Worm (Caenorhabditis elegans) whole organism, L1 larva: ENCODE measurements around the gene ZK355.2.
A peak's percentile ranks its signal among the peaks of the same experiment; 100 is the strongest.

Source experiments
- F16B12.6 ChIP-seq: fragments of 150-350 bp; optimal IDR thresholded peaks from 2 replicates; lab custom pipeline; 2014; ENCODE audit warnings: missing biosample characterization, missing genetic modification characterization
- aly-2 ChIP-seq: fragments of 150-350 bp; optimal IDR thresholded peaks from 2 replicates; lab custom pipeline; 2014; ENCODE audit warnings: missing biosample characterization, missing genetic modification characterization
- ama-1 ChIP-seq: fragments of 150-350 bp; optimal IDR thresholded peaks from 2 replicates; lab custom pipeline; 2014
- ceh-8 ChIP-seq: fragments of 200-800 bp; sonication (Bioruptor generic); optimal IDR thresholded peaks from 2 replicates; lab custom pipeline; 2018; ENCODE audit warnings: mild to moderate bottlenecking, missing genetic modification characterization, moderate library complexity, missing compliant biosample characterization
- ceh-82 ChIP-seq, 3 experiments: fragments of 150-350 bp in 1 of 3; sonication (generic microtip) in 2 of 3; optimal IDR thresholded peaks; 2 replicates each; lab custom pipeline; 2014 to 2017; ENCODE audit warnings: missing biosample characterization in 3 of 3, missing genetic modification characterization in 3 of 3
- ces-1 ChIP-seq: fragments of 150-350 bp; optimal IDR thresholded peaks from 2 replicates; lab custom pipeline; 2014; ENCODE audit warnings: missing biosample characterization, missing genetic modification reagents, missing genetic modification characterization
- dsc-1 ChIP-seq: sonication (generic microtip); optimal IDR thresholded peaks from 2 replicates; lab custom pipeline; 2016; ENCODE audit warnings: mild to moderate bottlenecking, missing genetic modification characterization, missing compliant biosample characterization
- efl-1 ChIP-seq, 4 experiments: fragments of 150-350 bp; optimal IDR thresholded peaks in 3 of 4; peaks in 1 of 4; 1 replicate in 1 of 4; 2 replicates in 3 of 4; lab custom pipeline; 2014; ENCODE audit warnings: missing biosample characterization in 2 of 4, missing genetic modification characterization in 2 of 4, missing genetic modification reagents in 2 of 4
- ets-5 ChIP-seq: fragments of 200-800 bp; sonication (Bioruptor generic); IDR thresholded peaks from 2 replicates; pipeline ENCODE4 v1.3.6; 2022; ENCODE audit warnings: missing genetic modification characterization, missing compliant biosample characterization
- fkh-10 ChIP-seq: sonication (generic microtip); optimal IDR thresholded peaks from 2 replicates; lab custom pipeline; 2017; ENCODE audit warnings: missing biosample characterization, missing genetic modification reagents, missing genetic modification characterization
- fkh-4 ChIP-seq: sonication (generic microtip); optimal IDR thresholded peaks from 2 replicates; lab custom pipeline; 2016; ENCODE audit warnings: missing compliant biosample characterization, missing genetic modification characterization, borderline replicate concordance
- fkh-8 ChIP-seq: sonication (generic microtip); optimal IDR thresholded peaks from 2 replicates; lab custom pipeline; 2016; ENCODE audit warnings: mild to moderate bottlenecking, missing genetic modification characterization, missing compliant biosample characterization
- hlh-17 ChIP-seq: fragments of 200-800 bp; sonication (Bioruptor generic); optimal IDR thresholded peaks from 2 replicates; lab custom pipeline; 2018; ENCODE audit warnings: missing genetic modification characterization, mild to moderate bottlenecking, missing compliant biosample characterization, moderate library complexity, borderline replicate concordance
- hlh-4 ChIP-seq: sonication (generic microtip); optimal IDR thresholded peaks from 2 replicates; lab custom pipeline; 2016; ENCODE audit warnings: mild to moderate bottlenecking, missing genetic modification characterization, missing compliant biosample characterization
- hpl-2 ChIP-seq: fragments of 150-350 bp; optimal IDR thresholded peaks from 2 replicates; lab custom pipeline; 2014; ENCODE audit warnings: missing biosample characterization, missing genetic modification reagents, missing genetic modification characterization
- isw-1 ChIP-seq: fragments of 200-800 bp; sonication (Bioruptor generic); IDR thresholded peaks from 2 replicates; pipeline ENCODE4 v1.3.6; 2022; ENCODE audit warnings: missing genetic modification characterization, missing compliant biosample characterization
- lin-13 ChIP-seq: fragments of 150-350 bp; optimal IDR thresholded peaks from 2 replicates; lab custom pipeline; 2014; ENCODE audit warnings: missing biosample characterization, missing genetic modification reagents, missing genetic modification characterization
- lin-14 ChIP-seq: fragments of 200-800 bp; sonication (Bioruptor generic); optimal IDR thresholded peaks from 2 replicates; lab custom pipeline; 2018; ENCODE audit warnings: mild to moderate bottlenecking, missing genetic modification characterization, moderate library complexity, missing compliant biosample characterization
- lin-15B ChIP-seq: fragments of 150-350 bp; sonication (generic microtip); optimal IDR thresholded peaks from 3 replicates; lab custom pipeline; 2014; ENCODE audit warnings: missing biosample characterization, missing genetic modification characterization
- lin-35 ChIP-seq, 2 experiments: fragments of 150-350 bp; optimal IDR thresholded peaks; 2 replicates each; lab custom pipeline; 2014; ENCODE audit warnings: missing biosample characterization in 2 of 2, missing genetic modification characterization in 2 of 2, missing genetic modification reagents in 2 of 2
- lsy-2 ChIP-seq, 2 experiments: fragments of 150-350 bp; optimal IDR thresholded peaks; 2 replicates each; lab custom pipeline; 2014; ENCODE audit warnings: missing biosample characterization in 2 of 2, missing genetic modification characterization in 2 of 2
- mab-9 ChIP-seq: fragments of 200-800 bp; sonication (Bioruptor generic); IDR thresholded peaks from 2 replicates; pipeline ENCODE4 v1.3.6; 2022; ENCODE audit warnings: missing genetic modification reagents, missing genetic modification characterization, missing compliant biosample characterization
- mdl-1 ChIP-seq, 2 experiments: fragments of 150-350 bp; optimal IDR thresholded peaks; 2 replicates each; lab custom pipeline; 2014 to 2017; ENCODE audit warnings: missing biosample characterization in 2 of 2, missing genetic modification characterization in 2 of 2, inconsistent platforms in 1 of 2
- mef-2 ChIP-seq: fragments of 150-350 bp; optimal IDR thresholded peaks from 2 replicates; lab custom pipeline; 2014; ENCODE audit warnings: missing biosample characterization, missing genetic modification characterization
- mep-1 ChIP-seq: fragments of 150-350 bp; optimal IDR thresholded peaks from 2 replicates; lab custom pipeline; 2014; ENCODE audit warnings: missing biosample characterization, missing genetic modification characterization
- nhr-20 ChIP-seq: sonication (generic microtip); optimal IDR thresholded peaks from 2 replicates; lab custom pipeline; 2016; ENCODE audit warnings: mild to moderate bottlenecking, missing genetic modification characterization, missing compliant biosample characterization
- nhr-47 ChIP-seq: sonication (generic microtip); optimal IDR thresholded peaks from 2 replicates; lab custom pipeline; 2016; ENCODE audit warnings: mild to moderate bottlenecking, missing genetic modification characterization, moderate library complexity, missing compliant biosample characterization
- nhr-76 ChIP-seq: sonication (generic microtip); optimal IDR thresholded peaks from 2 replicates; lab custom pipeline; 2017; ENCODE audit warnings: missing biosample characterization, missing genetic modification characterization
- nhr-90 ChIP-seq: sonication (generic microtip); optimal IDR thresholded peaks from 2 replicates; lab custom pipeline; 2016; ENCODE audit warnings: mild to moderate bottlenecking, missing genetic modification characterization, missing compliant biosample characterization; ENCODE audit not compliant: poor library complexity
- pag-3 ChIP-seq: sonication (generic microtip); optimal IDR thresholded peaks from 2 replicates; lab custom pipeline; 2017; ENCODE audit warnings: missing genetic modification characterization, mild to moderate bottlenecking, missing compliant biosample characterization, antibody characterized with exemption, borderline replicate concordance; ENCODE audit not compliant: insufficient read depth
- pax-3 ChIP-seq: fragments of 200-800 bp; sonication (Bioruptor generic); optimal IDR thresholded peaks from 2 replicates; lab custom pipeline; 2018; ENCODE audit warnings: mild to moderate bottlenecking, missing genetic modification characterization, moderate library complexity, missing compliant biosample characterization
- rnt-1 ChIP-seq: sonication (generic microtip); optimal IDR thresholded peaks from 2 replicates; lab custom pipeline; 2016; ENCODE audit warnings: mild to moderate bottlenecking, missing genetic modification characterization, moderate library complexity, missing compliant biosample characterization
- snu-23 ChIP-seq: sonication (generic microtip); optimal IDR thresholded peaks from 2 replicates; lab custom pipeline; 2016; ENCODE audit warnings: missing genetic modification characterization, missing compliant biosample characterization
- swsn-7 ChIP-seq: sonication (generic microtip); optimal IDR thresholded peaks from 2 replicates; lab custom pipeline; 2016; ENCODE audit warnings: missing genetic modification characterization, missing compliant biosample characterization
- tbx-2 ChIP-seq: sonication (generic microtip); optimal IDR thresholded peaks from 2 replicates; lab custom pipeline; 2016; ENCODE audit warnings: missing genetic modification characterization, missing compliant biosample characterization
- tlp-1 ChIP-seq: fragments of 150-350 bp; optimal IDR thresholded peaks from 2 replicates; lab custom pipeline; 2014; ENCODE audit warnings: missing biosample characterization, missing genetic modification characterization
- unc-86 ChIP-seq: sonication (generic microtip); optimal IDR thresholded peaks from 2 replicates; lab custom pipeline; 2016; ENCODE audit warnings: missing genetic modification characterization, missing compliant biosample characterization
- xbp-1 ChIP-seq: sonication (generic microtip); optimal IDR thresholded peaks from 2 replicates; lab custom pipeline; 2016; ENCODE audit warnings: missing genetic modification characterization, missing compliant biosample characterization
- zag-1 ChIP-seq: fragments of 150-350 bp; optimal IDR thresholded peaks from 2 replicates; lab custom pipeline; 2014; ENCODE audit warnings: missing biosample characterization, missing genetic modification characterization
- zip-4 ChIP-seq: fragments of 200-800 bp; sonication (Bioruptor generic); optimal IDR thresholded peaks from 2 replicates; lab custom pipeline; 2018; ENCODE audit warnings: mild to moderate bottlenecking, missing genetic modification characterization, moderate library complexity, missing compliant biosample characterization

The ZK355.2 gene

DNA sequence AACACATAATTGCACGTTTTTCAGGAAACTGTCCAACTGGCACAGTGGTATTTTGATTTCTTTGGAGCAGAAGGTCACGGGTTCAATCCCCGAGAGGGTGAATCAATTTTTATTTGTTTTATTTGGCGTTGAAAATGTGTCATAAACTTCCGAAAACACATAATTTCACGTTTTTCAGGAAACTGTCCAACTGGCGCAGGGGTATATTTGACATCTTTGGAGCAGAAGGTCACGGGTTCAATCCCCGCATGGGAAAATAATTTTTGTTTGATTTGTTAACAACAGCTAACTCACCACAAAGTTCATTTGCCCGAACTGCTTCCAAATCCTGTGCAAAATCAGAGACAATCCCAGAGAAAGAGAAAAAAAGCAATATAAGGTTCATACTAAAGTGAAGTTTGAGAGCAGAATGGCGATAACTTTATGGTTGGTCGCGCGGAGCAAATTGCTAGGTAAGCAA, 32.0 kb downstream of the ZK355.2 start, which contains the start of gene irld-48:
Gene irld-48, plus strand, starts transcription at position 410 of the 460 bp plus-strand sequence.
- TF ChIP-seq pax-3 (tag; lab: Kevin White, UChicago), result no peak
- TF ChIP-seq ceh-82 (tag; optimal IDR thresholded peaks at IDR 0.05; lab: Kevin White, UChicago), result no peak
- TF ChIP-seq ama-1 (lab: Kevin White, UChicago), result no peak
- no peak for TF ChIP-seq hlh-4 (tag; lab: Kevin White, UChicago)
- TF ChIP-seq isw-1, result no peak
- TF ChIP-seq ets-5 (GFP tag; lab: Robert Waterston, UW), result no peak

DNA sequence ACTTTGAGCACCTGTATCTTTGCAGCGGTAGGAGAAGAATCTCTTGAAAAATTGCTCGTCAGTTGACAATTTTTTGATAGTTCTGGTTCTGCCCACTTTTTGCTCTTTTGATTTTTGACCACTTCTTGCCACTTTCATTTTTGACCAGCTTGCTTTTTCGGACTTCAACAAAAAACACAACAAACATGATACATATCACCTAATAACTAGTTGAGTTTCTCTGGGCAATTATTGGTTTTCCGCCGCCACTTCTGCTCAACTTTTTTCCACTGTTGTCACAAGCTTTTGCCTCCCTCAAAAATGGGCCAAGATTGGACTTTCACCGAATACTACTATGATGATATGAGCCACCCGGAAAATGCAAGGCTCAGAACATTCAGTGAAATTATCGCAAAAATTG, 34.6 kb downstream of the ZK355.2 start, which contains the start of gene srw-60:
Gene srw-60, plus strand, starts transcription at position 301 of the 400 bp plus-strand sequence.
- no peak for TF ChIP-seq hlh-17 (GFP tag; lab: Kevin White, UChicago)
- TF ChIP-seq dsc-1 (tag; lab: Kevin White, UChicago), result no peak
- no peak for TF ChIP-seq F16B12.6
- TF ChIP-seq snu-23 (GFP tag; lab: Kevin White, UChicago), result no peak
- TF ChIP-seq nhr-20, result no peak
- no peak for TF ChIP-seq mep-1
- TF ChIP-seq hpl-2, result no peak
- TF ChIP-seq nhr-47 (tag; lab: Kevin White, UChicago), result no peak
- no peak for TF ChIP-seq lin-15B
- no peak for TF ChIP-seq mef-2 (tag; lab: Kevin White, UChicago)
- TF ChIP-seq zag-1, result no peak
- TF ChIP-seq fkh-4 (tag; lab: Kevin White, UChicago), result no peak
- TF ChIP-seq aly-2 (tag; lab: Kevin White, UChicago), result no peak
- TF ChIP-seq zip-4 (GFP tag; lab: Kevin White, UChicago), result no peak
- TF ChIP-seq, all 84 proteins: peak for 0

DNA sequence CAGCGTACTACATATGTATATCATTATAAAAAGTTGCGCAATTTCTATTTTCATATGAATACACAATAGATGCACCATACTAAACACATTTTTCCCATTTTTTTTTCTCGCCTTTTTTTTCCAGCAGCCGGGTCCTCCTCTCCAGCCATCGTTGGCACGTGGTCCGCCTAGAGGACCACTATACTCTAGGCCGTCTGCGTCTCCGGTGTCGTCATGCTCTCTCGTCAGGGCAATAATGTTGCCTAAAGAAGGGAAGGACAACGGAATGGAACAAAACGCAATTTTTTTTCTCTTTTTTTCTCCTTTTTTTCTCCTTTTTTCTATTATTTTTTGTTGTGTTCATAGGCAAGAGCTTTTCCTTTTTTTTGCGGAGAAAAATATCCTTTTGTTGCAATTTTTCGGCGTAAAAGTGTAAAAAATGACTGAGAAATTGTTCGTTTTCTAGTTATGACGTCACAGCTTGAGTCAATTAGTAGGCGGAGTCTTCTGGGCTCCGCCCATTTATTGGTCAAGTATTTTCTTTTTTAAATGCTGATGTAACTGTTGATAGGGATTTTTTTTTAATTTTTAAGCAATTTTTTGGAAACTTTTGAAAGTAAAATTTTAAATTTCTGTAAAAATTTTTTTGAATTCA, 38.9 kb downstream of the ZK355.2 start:
- no peak for TF ChIP-seq zip-4 (GFP tag; lab: Kevin White, UChicago)
- no peak for TF ChIP-seq tlp-1 (tag; lab: Kevin White, UChicago)
- TF ChIP-seq xbp-1, result no peak
- TF ChIP-seq ces-1 (GFP tag; lab: Kevin White, UChicago), result peak; percentile 6
- TF ChIP-seq pag-3 (tag; lab: Kevin White, UChicago), result no peak
- peak; percentile 38 for TF ChIP-seq tbx-2 (tag; lab: Kevin White, UChicago)
- peak; percentile 53 for TF ChIP-seq swsn-7
- TF ChIP-seq efl-1 (optimal IDR thresholded peaks at IDR 0.05; lab: Kevin White, UChicago), result peak; percentile 32 to 38
- TF ChIP-seq efl-1 (GFP tag; optimal IDR thresholded peaks at IDR 0.05 in 1 of 2; lab: Kevin White, UChicago), result no peak
- peak in 1 of 2 experiments; percentile 31 for TF ChIP-seq lin-35 (GFP tag; optimal IDR thresholded peaks at IDR 0.05; lab: Kevin White, UChicago)
- TF ChIP-seq unc-86 (tag; lab: Kevin White, UChicago), result peak; percentile 69
- TF ChIP-seq fkh-10, result peak; percentile 85
- peak; percentile 40; the same call in 1 of the 2 replicates for TF ChIP-seq isw-1
- TF ChIP-seq ets-5 (GFP tag; lab: Robert Waterston, UW), result no peak
- TF ChIP-seq lsy-2 (tag; optimal IDR thresholded peaks at IDR 0.05; lab: Kevin White, UChicago), result peak in 1 of 2 experiments; percentile 28
- TF ChIP-seq nhr-76 (tag; lab: Kevin White, UChicago), result no peak
- TF ChIP-seq rnt-1 (tag; lab: Kevin White, UChicago), result no peak
- no peak for TF ChIP-seq lin-13
- TF ChIP-seq nhr-47 (tag; lab: Kevin White, UChicago), result no peak
- peak; percentile 71 for TF ChIP-seq nhr-20
- peak; percentile 29 for TF ChIP-seq fkh-8 (tag; lab: Kevin White, UChicago)
- peak; percentile 51 to 63 for TF ChIP-seq mdl-1 (tag; optimal IDR thresholded peaks at IDR 0.05; lab: Kevin White, UChicago)
- peak; percentile 3 to 66 (median 16) for TF ChIP-seq ceh-82 (tag; optimal IDR thresholded peaks at IDR 0.05; lab: Kevin White, UChicago)
- no peak for TF ChIP-seq aly-2 (tag; lab: Kevin White, UChicago)
- no peak for TF ChIP-seq pax-3 (tag; lab: Kevin White, UChicago)
- no peak for TF ChIP-seq hlh-17 (GFP tag; lab: Kevin White, UChicago)
- TF ChIP-seq nhr-90 (tag; lab: Kevin White, UChicago), result no peak
- 0 out of 2 replicates have a peak, but pooled peaks have one; percentile 32 for TF ChIP-seq mab-9 (GFP tag; lab: Robert Waterston, UW)
- TF ChIP-seq lin-14 (GFP tag; lab: Kevin White, UChicago), result peak; percentile 93
- no peak for TF ChIP-seq lin-15B
- TF ChIP-seq ceh-8 (GFP tag; lab: Kevin White, UChicago), result peak; percentile 36
- TF ChIP-seq, all 84 proteins: peak for 16
